Worm (Caenorhabditis elegans) whole organism, L2 larva: ENCODE data around the gene srab-17.

Source experiments
- ceh-16 ChIP-seq: fragments of 150-350 bp; optimal IDR thresholded peaks from 2 replicates; lab custom pipeline; 2014; ENCODE audit warnings: missing biosample characterization, missing genetic modification characterization
- ceh-82 ChIP-seq: fragments of 150-350 bp; optimal IDR thresholded peaks from 2 replicates; lab custom pipeline; 2014; ENCODE audit warnings: missing biosample characterization, missing genetic modification characterization
- fos-1 ChIP-seq: fragments of 150-350 bp; optimal IDR thresholded peaks from 2 replicates; lab custom pipeline; 2014; ENCODE audit warnings: missing biosample characterization, missing genetic modification characterization

- TF ChIP-seq ceh-82 (tag; lab: Kevin White, UChicago) (no peak), fos-1 (tag; lab: Kevin White, UChicago) (no peak), ceh-16 (tag; lab: Kevin White, UChicago) (no peak)
Observed at ce11 chrV:9879404-9879803, 11.2 kb upstream of the srab-17 start, which contains the start of gene srab-26.
